Worm (Caenorhabditis elegans) whole organism, mixed stage, embryonic: ENCODE results near the gene M05D6.9.

ENCODE experiments used
- ceh-39 ChIP-seq: fragments of 150-350 bp; optimal IDR thresholded peaks from 2 replicates; lab custom pipeline; 2014; ENCODE audit warnings: missing biosample characterization, missing genetic modification characterization
- lin-13 ChIP-seq: fragments of 150-350 bp; optimal IDR thresholded peaks from 2 replicates; lab custom pipeline; 2014; ENCODE audit warnings: missing biosample characterization, missing genetic modification characterization
- nhr-237 ChIP-seq: fragments of 150-350 bp; optimal IDR thresholded peaks from 2 replicates; lab custom pipeline; 2014; ENCODE audit warnings: missing biosample characterization, missing genetic modification characterization

- TF ChIP-seq lin-13 (no peak), ceh-39 (no peak), nhr-237 (tag; lab: Kevin White, UChicago) (no peak)
Observed at ce11 chrII:8475306-8475822, 18.7 kb upstream of the M05D6.9 start, which contains the start of the genes M05D6.1 and M05D6.3.
